Worm (Caenorhabditis elegans) whole organism, L2 larva: ENCODE results near the gene E02A10.4.

Experiments used
- C34F6.9 ChIP-seq: fragments of 150-350 bp; optimal IDR thresholded peaks from 2 replicates; lab custom pipeline; 2014; ENCODE audit warnings: missing biosample characterization, missing genetic modification characterization
- F13H6.1 ChIP-seq: sonication (generic microtip); optimal IDR thresholded peaks from 2 replicates; lab custom pipeline; 2016; ENCODE audit warnings: missing genetic modification characterization, missing compliant biosample characterization
- R02D3.7 ChIP-seq: fragments of 150-350 bp; optimal IDR thresholded peaks from 2 replicates; lab custom pipeline; 2014; ENCODE audit warnings: missing biosample characterization, missing genetic modification characterization
- Y55F3AM.14 ChIP-seq: fragments of 200-800 bp; sonication (Bioruptor generic); optimal IDR thresholded peaks from 2 replicates; lab custom pipeline; 2018; ENCODE audit warnings: mild to moderate bottlenecking, missing genetic modification characterization, missing compliant biosample characterization
- ZK546.5 ChIP-seq: sonication (generic microtip); optimal IDR thresholded peaks from 2 replicates; lab custom pipeline; 2017; ENCODE audit warnings: missing biosample characterization, missing genetic modification characterization
- alr-1 ChIP-seq: fragments of 150-350 bp; optimal IDR thresholded peaks from 2 replicates; lab custom pipeline; 2014; ENCODE audit warnings: missing biosample characterization, missing genetic modification characterization
- aly-2 ChIP-seq: fragments of 150-350 bp; optimal IDR thresholded peaks from 2 replicates; lab custom pipeline; 2014; ENCODE audit warnings: missing biosample characterization, missing genetic modification characterization
- ama-1 ChIP-seq: fragments of 150-350 bp; optimal IDR thresholded peaks from 2 replicates; lab custom pipeline; 2018; ENCODE audit warnings: inconsistent platforms
- blmp-1 ChIP-seq: sonication (generic microtip); optimal IDR thresholded peaks from 2 replicates; lab custom pipeline; 2017; ENCODE audit warnings: missing genetic modification characterization, mild to moderate bottlenecking, missing compliant biosample characterization, antibody characterized with exemption, moderate library complexity; ENCODE audit not compliant: insufficient read depth
- ceh-16 ChIP-seq: fragments of 150-350 bp; optimal IDR thresholded peaks from 2 replicates; lab custom pipeline; 2014; ENCODE audit warnings: missing biosample characterization, missing genetic modification characterization
- ceh-82 ChIP-seq: fragments of 150-350 bp; optimal IDR thresholded peaks from 2 replicates; lab custom pipeline; 2014; ENCODE audit warnings: missing biosample characterization, missing genetic modification characterization
- dmd-4 ChIP-seq: sonication (generic microtip); optimal IDR thresholded peaks from 2 replicates; lab custom pipeline; 2017; ENCODE audit warnings: missing biosample characterization, missing genetic modification characterization
- egl-27 ChIP-seq: sonication (generic microtip); optimal IDR thresholded peaks from 3 replicates; lab custom pipeline; 2017; ENCODE audit warnings: missing biosample characterization, missing genetic modification reagents, missing genetic modification characterization
- elt-1 ChIP-seq: fragments of 150-350 bp; optimal IDR thresholded peaks from 2 replicates; lab custom pipeline; 2014; ENCODE audit warnings: missing biosample characterization, missing genetic modification characterization
- elt-3 ChIP-seq: sonication (generic microtip); optimal IDR thresholded peaks from 2 replicates; lab custom pipeline; 2017; ENCODE audit warnings: missing biosample characterization, missing genetic modification characterization
- fos-1 ChIP-seq: fragments of 150-350 bp; optimal IDR thresholded peaks from 2 replicates; lab custom pipeline; 2014; ENCODE audit warnings: missing biosample characterization, missing genetic modification characterization
- lin-11 ChIP-seq: fragments of 150-350 bp; sonication (generic microtip); optimal IDR thresholded peaks from 2 replicates; lab custom pipeline; 2014; ENCODE audit warnings: missing biosample characterization, missing genetic modification characterization, inconsistent platforms, mixed read lengths
- lin-13 ChIP-seq: fragments of 150-350 bp; optimal IDR thresholded peaks from 2 replicates; lab custom pipeline; 2014; ENCODE audit warnings: missing biosample characterization, missing genetic modification reagents, missing genetic modification characterization
- lin-39 ChIP-seq: fragments of 150-350 bp; optimal IDR thresholded peaks from 2 replicates; lab custom pipeline; 2014; ENCODE audit warnings: missing biosample characterization, missing genetic modification reagents, missing genetic modification characterization
- lsy-2 ChIP-seq, 2 experiments: fragments of 150-350 bp in 1 of 2; sonication (generic microtip) in 1 of 2; optimal IDR thresholded peaks; 2 replicates each; lab custom pipeline; 2014 to 2017; ENCODE audit warnings: missing biosample characterization in 2 of 2, missing genetic modification characterization in 2 of 2
- mab-5 ChIP-seq: fragments of 150-350 bp; optimal IDR thresholded peaks from 2 replicates; lab custom pipeline; 2014; ENCODE audit warnings: missing biosample characterization, missing genetic modification characterization
- mbf-1 ChIP-seq: sonication (generic microtip); optimal IDR thresholded peaks from 2 replicates; lab custom pipeline; 2017; ENCODE audit warnings: missing biosample characterization, missing genetic modification characterization
- mdl-1 ChIP-seq, 2 experiments: fragments of 150-350 bp in 1 of 2; sonication (generic microtip) in 1 of 2; optimal IDR thresholded peaks; 2 replicates each; lab custom pipeline; 2017; ENCODE audit warnings: missing biosample characterization in 2 of 2, missing genetic modification characterization in 2 of 2
- nhr-129 ChIP-seq: fragments of 150-350 bp; optimal IDR thresholded peaks from 2 replicates; lab custom pipeline; 2014; ENCODE audit warnings: missing biosample characterization, missing genetic modification characterization
- nhr-23 ChIP-seq: fragments of 150-350 bp; optimal IDR thresholded peaks from 2 replicates; lab custom pipeline; 2014; ENCODE audit warnings: missing biosample characterization, missing genetic modification reagents, missing genetic modification characterization
- nhr-237 ChIP-seq: fragments of 150-350 bp; optimal IDR thresholded peaks from 2 replicates; lab custom pipeline; 2014; ENCODE audit warnings: missing biosample characterization, missing genetic modification characterization
- nhr-25 ChIP-seq: fragments of 150-350 bp; sonication (generic microtip); optimal IDR thresholded peaks from 3 replicates; lab custom pipeline; 2014; ENCODE audit warnings: missing biosample characterization, missing genetic modification characterization
- nhr-6 ChIP-seq: fragments of 150-350 bp; optimal IDR thresholded peaks from 2 replicates; lab custom pipeline; 2014; ENCODE audit warnings: missing biosample characterization, missing genetic modification characterization
- nhr-77 ChIP-seq: fragments of 150-350 bp; optimal IDR thresholded peaks from 2 replicates; lab custom pipeline; 2014; ENCODE audit warnings: missing biosample characterization, missing genetic modification characterization
- peb-1 ChIP-seq: fragments of 150-350 bp; optimal IDR thresholded peaks from 2 replicates; lab custom pipeline; 2014; ENCODE audit warnings: missing biosample characterization, missing genetic modification characterization
- sem-4 ChIP-seq: fragments of 150-350 bp; optimal IDR thresholded peaks from 2 replicates; lab custom pipeline; 2014; ENCODE audit warnings: missing biosample characterization, missing genetic modification reagents, missing genetic modification characterization
- skn-1 ChIP-seq: sonication (generic microtip); optimal IDR thresholded peaks from 2 replicates; lab custom pipeline; 2017; ENCODE audit warnings: missing biosample characterization, missing genetic modification characterization
- sma-3 ChIP-seq: sonication (generic microtip); optimal IDR thresholded peaks from 2 replicates; lab custom pipeline; 2016; ENCODE audit warnings: missing genetic modification reagents, missing genetic modification characterization, missing compliant biosample characterization
- sma-9 ChIP-seq, 2 experiments: fragments of 150-350 bp in 1 of 2; sonication (generic microtip) in 1 of 2; optimal IDR thresholded peaks; 2 replicates each; lab custom pipeline; 2014 to 2016; ENCODE audit warnings: missing genetic modification characterization in 2 of 2, mild to moderate bottlenecking in 1 of 2, missing biosample characterization in 1 of 2, missing compliant biosample characterization in 1 of 2, missing genetic modification reagents in 1 of 2, moderate library complexity in 1 of 2
- snpc-4 ChIP-seq: fragments of 150-350 bp; optimal IDR thresholded peaks from 2 replicates; lab custom pipeline; 2014; ENCODE audit warnings: missing biosample characterization, missing genetic modification characterization
- unc-55 ChIP-seq: fragments of 150-350 bp; sonication (generic microtip); optimal IDR thresholded peaks from 3 replicates; lab custom pipeline; 2014; ENCODE audit warnings: missing biosample characterization, missing genetic modification reagents, missing genetic modification characterization
- unc-62 ChIP-seq: fragments of 150-350 bp; optimal IDR thresholded peaks from 2 replicates; lab custom pipeline; 2014; ENCODE audit warnings: missing biosample characterization, missing genetic modification reagents, missing genetic modification characterization
- zag-1 ChIP-seq: fragments of 150-350 bp; optimal IDR thresholded peaks from 2 replicates; lab custom pipeline; 2014; ENCODE audit warnings: missing biosample characterization, missing genetic modification characterization
- ztf-1 ChIP-seq: fragments of 200-800 bp; sonication (Bioruptor generic); conservative IDR thresholded peaks from 2 replicates; pipeline ENCODE4 v1.3.6; 2022; ENCODE audit warnings: missing genetic modification characterization, missing compliant biosample characterization
- ztf-11 ChIP-seq: sonication (generic microtip); optimal IDR thresholded peaks from 2 replicates; lab custom pipeline; 2017; ENCODE audit warnings: missing biosample characterization, missing genetic modification characterization
- ztf-4 ChIP-seq: fragments of 150-350 bp; optimal IDR thresholded peaks from 2 replicates; lab custom pipeline; 2014; ENCODE audit warnings: missing biosample characterization, missing genetic modification characterization

E02A10.4 gene

DNA sequence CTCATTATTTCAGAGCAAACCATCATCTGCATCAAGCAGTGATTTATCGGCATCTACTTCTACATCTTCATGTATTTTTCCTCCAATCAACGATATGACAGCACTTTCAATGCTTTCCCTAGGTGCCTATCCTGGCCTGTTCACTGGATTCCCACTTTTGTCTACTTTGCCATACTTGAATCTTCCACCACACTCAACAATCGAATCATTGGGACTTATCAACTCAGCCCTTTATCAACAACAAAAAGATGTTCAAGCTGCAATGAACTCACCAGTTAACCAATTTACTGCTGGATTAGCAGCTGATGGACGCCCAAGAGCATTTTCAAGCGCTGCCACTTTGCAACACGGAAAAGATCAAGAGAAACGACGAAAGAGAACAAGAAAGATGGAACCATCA lies 26.5 kb downstream of the E02A10.4 start:
- no peak for TF ChIP-seq dmd-4 (tag; lab: Kevin White, UChicago)
- TF ChIP-seq skn-1 (tag; lab: Kevin White, UChicago), result no peak
- no peak for TF ChIP-seq aly-2 (tag; lab: Kevin White, UChicago)
- no peak for TF ChIP-seq sma-3 (GFP tag; lab: Kevin White, UChicago)
- no peak for TF ChIP-seq alr-1 (tag; lab: Kevin White, UChicago)
- no peak for TF ChIP-seq elt-3
- TF ChIP-seq R02D3.7 (tag; lab: Kevin White, UChicago), result no peak
- TF ChIP-seq unc-62 (GFP tag; lab: Kevin White, UChicago), result no peak
- no peak for TF ChIP-seq nhr-25 (tag; lab: Kevin White, UChicago)
- no peak for TF ChIP-seq nhr-23 (tag; lab: Kevin White, UChicago)
- TF ChIP-seq ztf-11, result no peak
- no peak for TF ChIP-seq nhr-77 (tag; lab: Kevin White, UChicago)
- TF ChIP-seq mdl-1 (tag; optimal IDR thresholded peaks at IDR 0.05; lab: Kevin White, UChicago), result no peak
- TF ChIP-seq snpc-4 (tag; lab: Kevin White, UChicago), result no peak
- TF ChIP-seq ama-1 (lab: Kevin White, UChicago), result no peak
- no peak for TF ChIP-seq egl-27 (tag; lab: Kevin White, UChicago)
- TF ChIP-seq C34F6.9, result no peak
- no peak for TF ChIP-seq nhr-129

DNA sequence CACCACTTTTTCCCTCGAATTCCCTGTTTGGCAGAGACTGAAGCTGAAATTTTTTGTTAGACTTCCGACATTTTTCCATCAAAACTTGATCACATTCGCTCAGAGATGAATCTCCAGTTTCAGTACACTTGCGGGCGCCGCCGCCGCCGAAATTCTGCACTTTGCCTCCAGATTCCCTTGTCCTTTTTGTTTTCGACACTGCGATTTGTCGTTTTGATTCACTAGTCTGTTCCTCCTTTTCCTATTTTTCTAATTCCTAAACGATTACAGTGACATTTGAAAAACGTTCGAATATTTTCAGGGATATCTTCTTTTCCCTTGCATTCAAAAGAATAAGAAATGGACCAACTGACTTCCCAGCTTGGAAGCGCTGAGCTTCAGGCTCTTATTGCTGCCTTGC lies 27.0 kb downstream of the E02A10.4 start, which contains the start of gene F45D3.2:
F45D3.2 (plus strand) TSS at position 301 of the 400 bp plus-strand sequence.
- TF ChIP-seq ceh-16 (no peak), R02D3.7 (tag; lab: Kevin White, UChicago) (no peak), mdl-1 (tag; optimal IDR thresholded peaks at IDR 0.05; lab: Kevin White, UChicago) (no peak)
- TF ChIP-seq, all 48 proteins: peak for 0

DNA sequence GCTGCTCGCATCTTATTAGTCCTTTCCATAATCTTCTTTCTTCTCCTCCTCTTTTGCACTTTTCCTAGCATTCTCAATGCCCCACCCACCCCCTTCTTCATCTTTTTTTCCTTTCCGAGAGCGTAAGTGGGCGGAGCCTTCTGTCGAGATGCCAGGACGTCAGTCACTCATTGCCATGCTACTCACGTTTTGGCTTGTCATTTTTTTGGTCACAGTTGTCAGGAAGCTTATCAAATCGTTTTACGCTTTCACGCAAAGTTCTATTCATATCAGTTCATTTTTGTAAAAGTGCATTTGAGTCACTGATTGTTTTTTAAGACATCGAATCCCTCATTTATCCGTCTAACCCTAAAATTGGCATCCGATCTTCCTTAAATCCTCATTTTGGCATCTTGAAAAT lies 27.7 kb downstream of the E02A10.4 start:
- TF ChIP-seq nhr-129, result no peak
- TF ChIP-seq fos-1, result peak; percentile 92
- TF ChIP-seq sma-9 (GFP tag; optimal IDR thresholded peaks at IDR 0.05; lab: Kevin White, UChicago), result no peak
- no peak for TF ChIP-seq sma-9 (tag; optimal IDR thresholded peaks at IDR 0.05; lab: Kevin White, UChicago)
- TF ChIP-seq R02D3.7 (tag; lab: Kevin White, UChicago), result no peak
- TF ChIP-seq zag-1 (tag; lab: Kevin White, UChicago), result peak; percentile 8
- TF ChIP-seq unc-62 (GFP tag; lab: Kevin White, UChicago), result peak; percentile 46
- TF ChIP-seq unc-55 (GFP tag; lab: Kevin White, UChicago), result no peak

DNA sequence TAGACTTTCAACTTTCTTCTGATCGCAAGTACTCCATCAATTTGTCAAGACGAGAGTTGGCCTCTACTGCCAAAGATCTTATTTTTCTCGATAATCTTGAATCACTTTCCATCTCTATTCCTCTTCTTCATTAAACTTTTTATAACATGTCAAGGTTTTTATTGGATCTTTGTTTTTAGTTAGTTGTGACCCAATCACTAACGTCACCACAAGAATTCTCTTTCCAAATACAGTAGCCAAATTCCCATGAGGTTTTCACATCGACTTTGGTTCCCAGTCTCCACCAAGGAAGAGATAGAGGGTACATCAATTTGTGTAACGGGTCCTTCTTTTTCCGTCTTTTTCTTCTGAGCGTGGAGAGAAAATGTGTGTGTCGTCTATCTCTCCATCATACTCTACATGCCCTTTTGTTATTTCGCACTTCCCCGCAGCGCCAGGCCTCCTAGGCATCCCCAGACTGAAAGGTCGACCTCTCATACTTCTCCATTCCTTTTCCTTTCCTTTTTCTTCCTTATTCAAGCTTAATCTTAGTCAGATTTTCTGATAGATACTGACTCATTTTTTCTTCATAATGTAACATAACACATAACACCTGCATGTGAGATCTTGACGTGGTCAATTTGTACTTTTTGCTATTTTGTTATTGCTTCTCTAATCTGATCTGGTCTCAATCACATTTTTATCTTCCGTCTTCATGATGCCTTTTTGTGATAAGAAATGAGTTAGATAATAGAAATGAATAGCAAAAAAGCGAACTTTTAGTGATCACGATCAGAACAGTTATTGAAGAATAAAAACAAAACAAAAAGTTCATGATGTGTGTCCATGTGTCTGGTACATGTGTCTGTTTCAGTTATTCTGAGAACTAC lies 28.5 kb downstream of the E02A10.4 start:
- TF ChIP-seq lsy-2 (tag; optimal IDR thresholded peaks at IDR 0.05; lab: Kevin White, UChicago) (peak in 1 of 2 experiments; percentile 44), nhr-25 (tag; lab: Kevin White, UChicago) (no peak), nhr-237 (tag; lab: Kevin White, UChicago) (no peak), ceh-82 (tag; lab: Kevin White, UChicago) (no peak), lin-39 (no peak), alr-1 (tag; lab: Kevin White, UChicago) (no peak), mab-5 (tag; lab: Kevin White, UChicago) (no peak), mdl-1 (tag; optimal IDR thresholded peaks at IDR 0.05; lab: Kevin White, UChicago) (no peak), ZK546.5 (tag; lab: Kevin White, UChicago) (no peak), nhr-6 (tag; lab: Kevin White, UChicago) (no peak), Y55F3AM.14 (GFP tag; lab: Kevin White, UChicago) (peak; percentile 20), F13H6.1 (no peak), blmp-1 (tag; lab: Kevin White, UChicago) (no peak), ztf-11 (no peak), ama-1 (lab: Kevin White, UChicago) (no peak), sma-9 (GFP tag; optimal IDR thresholded peaks at IDR 0.05; lab: Kevin White, UChicago) (peak; percentile 49), sma-9 (tag; optimal IDR thresholded peaks at IDR 0.05; lab: Kevin White, UChicago) (no peak), elt-3 (no peak), lin-11 (no peak), zag-1 (tag; lab: Kevin White, UChicago) (no peak), C34F6.9 (no peak), fos-1 (peak; percentile 23), nhr-129 (no peak), ztf-4 (no peak), peb-1 (tag; lab: Kevin White, UChicago) (no peak), sem-4 (tag; lab: Kevin White, UChicago) (no peak), lin-13 (GFP tag; lab: Kevin White, UChicago) (no peak), mbf-1 (no peak), dmd-4 (tag; lab: Kevin White, UChicago) (no peak), ceh-16 (no peak), ztf-1 (GFP tag; lab: Robert Waterston, UW) (no peak), elt-1 (peak; percentile 56), unc-62 (GFP tag; lab: Kevin White, UChicago) (no peak)
